Fruit fly (Drosophila melanogaster) whole organism, wandering third instar larva: ENCODE measurements around the gene CG13949.

Source experiments
- Abd-B ChIP-seq: fragments of >200 bp; optimal IDR thresholded peaks from 2 replicates; lab custom pipeline; 2017; ENCODE audit warnings: missing biosample characterization, missing genetic modification characterization
- CG32264 ChIP-seq: fragments of 200-800 bp; sonication (Bioruptor generic); optimal IDR thresholded peaks from 2 replicates; lab custom pipeline; 2016; ENCODE audit warnings: missing biosample characterization, missing genetic modification characterization
- Dfd ChIP-seq: fragments of >200 bp; optimal IDR thresholded peaks from 2 replicates; lab custom pipeline; 2017; ENCODE audit warnings: missing biosample characterization, missing genetic modification characterization
- Hnf4 ChIP-seq: fragments of 200-800 bp; sonication (Bioruptor generic); optimal IDR thresholded peaks from 2 replicates; lab custom pipeline; 2016; ENCODE audit warnings: missing biosample characterization, mild to moderate bottlenecking, missing genetic modification characterization
- fru ChIP-seq: fragments of 200-800 bp; sonication (Bioruptor generic); optimal IDR thresholded peaks from 3 replicates; lab custom pipeline; 2016; ENCODE audit warnings: missing biosample characterization, mild to moderate bottlenecking, missing genetic modification characterization
- h ChIP-seq: fragments of 200-800 bp; sonication (Bioruptor generic); optimal IDR thresholded peaks from 3 replicates; lab custom pipeline; 2016; ENCODE audit warnings: missing biosample characterization, mild to moderate bottlenecking, missing genetic modification characterization
- jim ChIP-seq: fragments of 175-275, 200-325 bp; sonication (Bioruptor generic); optimal IDR thresholded peaks from 2 replicates; lab custom pipeline; 2016; ENCODE audit warnings: missing biosample characterization, mild to moderate bottlenecking, missing genetic modification characterization
- pan ChIP-seq: fragments of >200 bp; optimal IDR thresholded peaks from 2 replicates; lab custom pipeline; 2017
- rgr ChIP-seq: fragments of 200-800 bp; sonication (Bioruptor generic); optimal IDR thresholded peaks from 3 replicates; lab custom pipeline; 2016; ENCODE audit warnings: missing biosample characterization, mild to moderate bottlenecking, missing genetic modification characterization
- woc ChIP-seq: sonication (Bioruptor generic); optimal IDR thresholded peaks from 2 replicates; lab custom pipeline; 2016; ENCODE audit warnings: missing biosample characterization, mild to moderate bottlenecking, missing genetic modification characterization

dm6 chr2L:877002-877401 lies 21.9 kb downstream of the CG13949 start, which contains the start of gene ninaA:
- TF ChIP-seq Hnf4 (no peak), woc (GFP tag; lab: Kevin White, UChicago) (no peak), rgr (no peak), CG32264 (GFP tag; lab: Kevin White, UChicago) (no peak), jim (GFP tag; lab: Kevin White, UChicago) (no peak), pan (no peak), Abd-B (GFP tag; lab: Kevin White, UChicago) (no peak), fru (GFP tag; lab: Kevin White, UChicago) (no peak), h (GFP tag; lab: Kevin White, UChicago) (no peak), Dfd (GFP tag; lab: Kevin White, UChicago) (no peak)
